Fruit fly (Drosophila melanogaster) whole organism, wandering third instar larva: ENCODE data around the gene CG5167.

Experiments used
- Abd-B ChIP-seq: fragments of >200 bp; optimal IDR thresholded peaks from 2 replicates; lab custom pipeline; 2017; ENCODE audit warnings: missing biosample characterization, missing genetic modification characterization
- CrebA ChIP-seq: fragments of 200-800 bp; sonication (Bioruptor generic); optimal IDR thresholded peaks from 2 replicates; lab custom pipeline; 2016; ENCODE audit warnings: missing biosample characterization, mild to moderate bottlenecking, missing genetic modification characterization, borderline replicate concordance
- Dfd ChIP-seq: fragments of >200 bp; optimal IDR thresholded peaks from 2 replicates; lab custom pipeline; 2017; ENCODE audit warnings: missing biosample characterization, missing genetic modification characterization
- Dif ChIP-seq: fragments of 200-275, 200-300 bp; sonication (Bioruptor generic); optimal IDR thresholded peaks from 2 replicates; lab custom pipeline; 2018; ENCODE audit warnings: missing biosample characterization, missing genetic modification characterization; ENCODE audit not compliant: partially characterized antibody
- GATAd ChIP-seq: sonication (Bioruptor generic); optimal IDR thresholded peaks from 2 replicates; lab custom pipeline; 2016; ENCODE audit warnings: missing biosample characterization, missing genetic modification characterization
- HLH106 ChIP-seq: fragments of 200-800 bp; optimal IDR thresholded peaks from 3 replicates; lab custom pipeline; 2019; ENCODE audit warnings: missing biosample characterization, mild to moderate bottlenecking, missing genetic modification characterization, moderate library complexity
- Hnf4 ChIP-seq: fragments of 200-800 bp; sonication (Bioruptor generic); optimal IDR thresholded peaks from 2 replicates; lab custom pipeline; 2016; ENCODE audit warnings: missing biosample characterization, mild to moderate bottlenecking, missing genetic modification characterization
- Hr78 ChIP-seq: fragments of >200 bp; optimal IDR thresholded peaks from 2 replicates; lab custom pipeline; 2017; ENCODE audit warnings: missing biosample characterization, missing genetic modification characterization
- Hr83 ChIP-seq: fragments of 200-300 bp; sonication (Bioruptor generic); optimal IDR thresholded peaks from 2 replicates; lab custom pipeline; 2016; ENCODE audit warnings: missing biosample characterization, mild to moderate bottlenecking, missing genetic modification characterization, moderate library complexity; ENCODE audit not compliant: poor library complexity, severe bottlenecking
- Jra ChIP-seq: sonication (Bioruptor generic); optimal IDR thresholded peaks from 2 replicates; lab custom pipeline; 2016; ENCODE audit warnings: missing biosample characterization, missing genetic modification characterization
- Mio ChIP-seq: sonication (Bioruptor generic); optimal IDR thresholded peaks from 2 replicates; lab custom pipeline; 2016; ENCODE audit warnings: missing biosample characterization, missing genetic modification characterization
- Myc ChIP-seq: fragments of >200 bp; optimal IDR thresholded peaks from 2 replicates; lab custom pipeline; 2017
- N ChIP-seq: fragments of >200 bp; optimal IDR thresholded peaks from 2 replicates; lab custom pipeline; 2018; ENCODE audit warnings: missing biosample characterization, missing external identifiers, missing genetic modification characterization
- OdsH ChIP-seq: fragments of 200-800 bp; sonication (Bioruptor generic); optimal IDR thresholded peaks from 2 replicates; lab custom pipeline; 2016; ENCODE audit warnings: missing biosample characterization, mild to moderate bottlenecking, missing genetic modification characterization
- Rel ChIP-seq, 2 experiments: fragments of 200-800 bp; sonication (Bioruptor generic) in 1 of 2; optimal IDR thresholded peaks; 2 replicates in 1 of 2; 3 replicates in 1 of 2; lab custom pipeline; 2016 to 2019; ENCODE audit warnings: mild to moderate bottlenecking in 2 of 2, missing biosample characterization in 2 of 2, missing genetic modification characterization in 2 of 2, moderate library complexity in 1 of 2
- Sp1 ChIP-seq: fragments of 200-800 bp; sonication (Bioruptor generic); optimal IDR thresholded peaks from 3 replicates; lab custom pipeline; 2019; ENCODE audit warnings: missing biosample characterization, mild to moderate bottlenecking, missing genetic modification characterization, moderate library complexity
- Vsx2 ChIP-seq: fragments of 200-300, 225-300 bp; sonication (Bioruptor generic); optimal IDR thresholded peaks from 2 replicates; lab custom pipeline; 2018; ENCODE audit warnings: missing biosample characterization, missing genetic modification characterization; ENCODE audit not compliant: partially characterized antibody
- br ChIP-seq: fragments of 200-800 bp; sonication (Bioruptor generic); optimal IDR thresholded peaks from 2 replicates; lab custom pipeline; 2016; ENCODE audit warnings: missing biosample characterization, missing genetic modification characterization
- brk ChIP-seq: fragments of 200-800 bp; sonication (Bioruptor generic); optimal IDR thresholded peaks from 2 replicates; lab custom pipeline; 2016; ENCODE audit warnings: missing biosample characterization, mild to moderate bottlenecking, missing genetic modification characterization
- dl ChIP-seq, 2 experiments: fragments of 175-275, 200-275 bp in 1 of 2; fragments of 200-275 bp in 1 of 2; sonication (Bioruptor generic); optimal IDR thresholded peaks; lab custom pipeline; 2018; ENCODE audit warnings: mild to moderate bottlenecking in 2 of 2, missing biosample characterization in 2 of 2, missing genetic modification characterization in 2 of 2, moderate library complexity in 2 of 2; ENCODE audit not compliant: partially characterized antibody in 2 of 2, insufficient read depth in 1 of 2
- dmrt93B ChIP-seq: fragments of 200-800 bp; sonication (Bioruptor generic); optimal IDR thresholded peaks from 2 replicates; lab custom pipeline; 2018; ENCODE audit warnings: missing biosample characterization, mild to moderate bottlenecking, missing genetic modification characterization
- dsf ChIP-seq: sonication (Bioruptor generic); optimal IDR thresholded peaks from 2 replicates; lab custom pipeline; 2016; ENCODE audit warnings: missing biosample characterization, missing genetic modification characterization, borderline replicate concordance
- ey ChIP-seq: fragments of 200-800 bp; sonication (Bioruptor generic); optimal IDR thresholded peaks from 2 replicates; lab custom pipeline; 2016; ENCODE audit warnings: missing biosample characterization, missing genetic modification characterization
- foxo ChIP-seq, 2 experiments: fragments of 200-800 bp; sonication (Bioruptor generic); optimal IDR thresholded peaks; 2 replicates in 1 of 2; 3 replicates in 1 of 2; lab custom pipeline; 2016 to 2017; ENCODE audit warnings: missing biosample characterization in 2 of 2, missing genetic modification characterization in 2 of 2
- fru ChIP-seq: fragments of 200-800 bp; sonication (Bioruptor generic); optimal IDR thresholded peaks from 3 replicates; lab custom pipeline; 2016; ENCODE audit warnings: missing biosample characterization, mild to moderate bottlenecking, missing genetic modification characterization
- jim ChIP-seq: fragments of 175-275, 200-325 bp; sonication (Bioruptor generic); optimal IDR thresholded peaks from 2 replicates; lab custom pipeline; 2016; ENCODE audit warnings: missing biosample characterization, mild to moderate bottlenecking, missing genetic modification characterization
- lola ChIP-seq: fragments of >200 bp; optimal IDR thresholded peaks from 2 replicates; lab custom pipeline; 2017; ENCODE audit warnings: missing biosample characterization, missing genetic modification characterization
- psq ChIP-seq: fragments of 200-800 bp; sonication (Bioruptor generic); optimal IDR thresholded peaks from 3 replicates; lab custom pipeline; 2017; ENCODE audit warnings: missing biosample characterization, mild to moderate bottlenecking, missing genetic modification characterization, moderate library complexity
- rgr ChIP-seq: fragments of 200-800 bp; sonication (Bioruptor generic); optimal IDR thresholded peaks from 3 replicates; lab custom pipeline; 2016; ENCODE audit warnings: missing biosample characterization, mild to moderate bottlenecking, missing genetic modification characterization
- sage ChIP-seq: fragments of 200-800 bp; sonication (Bioruptor generic); optimal IDR thresholded peaks from 2 replicates; lab custom pipeline; 2016; ENCODE audit warnings: missing biosample characterization, mild to moderate bottlenecking, missing genetic modification characterization
- sv ChIP-seq: fragments of 200-800 bp; sonication (Bioruptor generic); optimal IDR thresholded peaks from 3 replicates; lab custom pipeline; 2016; ENCODE audit warnings: missing biosample characterization, missing genetic modification characterization
- tai ChIP-seq: sonication (Bioruptor generic); optimal IDR thresholded peaks from 2 replicates; lab custom pipeline; 2016; ENCODE audit warnings: missing biosample characterization, missing genetic modification characterization
- usp ChIP-seq: fragments of >200 bp; optimal IDR thresholded peaks from 2 replicates; lab custom pipeline; 2017; ENCODE audit warnings: missing biosample characterization, missing genetic modification characterization
- woc ChIP-seq: sonication (Bioruptor generic); optimal IDR thresholded peaks from 2 replicates; lab custom pipeline; 2016; ENCODE audit warnings: missing biosample characterization, mild to moderate bottlenecking, missing genetic modification characterization

The CG5167 gene

dm6 chr3R:12435948-12436347, 29.6 kb downstream of the CG5167 start, which contains the start of gene Desat2:
Gene Desat2, plus strand, starts transcription at chr3R:12436248.
- TF ChIP-seq Jra (GFP tag; lab: Kevin White, UChicago): no peak
- no peak for TF ChIP-seq dsf (GFP tag; lab: Kevin White, UChicago)
- no peak for TF ChIP-seq HLH106 (tag; lab: Kevin White, UChicago)
- no peak for TF ChIP-seq ey (GFP tag; lab: Kevin White, UChicago)
- no peak for TF ChIP-seq Vsx2 (GFP tag; lab: Kevin White, UChicago)
- no peak for TF ChIP-seq N (GFP tag; lab: Kevin White, UChicago)
- TF ChIP-seq CrebA (GFP tag; lab: Kevin White, UChicago): no peak
- TF ChIP-seq dmrt93B: no peak
- no peak for TF ChIP-seq Rel (GFP tag; optimal IDR thresholded peaks at IDR 0.05; lab: Kevin White, UChicago)
- no peak for TF ChIP-seq Rel (tag; optimal IDR thresholded peaks at IDR 0.05; lab: Kevin White, UChicago)
- no peak for TF ChIP-seq Hr83
- no peak for TF ChIP-seq sv (GFP tag; lab: Kevin White, UChicago)
- no peak for TF ChIP-seq rgr (GFP tag; lab: Kevin White, UChicago)
- no peak for TF ChIP-seq sage (GFP tag; lab: Kevin White, UChicago)
- TF ChIP-seq Mio (GFP tag; lab: Kevin White, UChicago): no peak
- no peak for TF ChIP-seq Hr78

DNA sequence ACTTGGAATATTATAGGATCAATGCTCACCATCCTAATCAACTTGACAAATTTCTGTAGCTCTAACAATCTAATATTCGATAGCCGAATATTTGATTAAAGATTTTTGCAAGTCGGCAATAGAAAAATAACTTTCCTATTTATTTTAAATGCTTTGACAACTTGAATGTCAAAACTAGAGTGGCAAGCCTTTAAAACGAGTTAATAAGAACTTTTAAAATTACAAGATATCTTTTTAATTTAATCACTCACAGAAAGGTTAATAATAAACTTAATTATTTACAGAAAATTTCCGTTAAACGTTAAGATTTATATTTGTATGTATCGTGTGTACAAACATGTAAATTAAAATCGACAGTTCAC, 32.7 kb downstream of the CG5167 start, which contains the start of the genes CG17207 and CG46427:
Gene CG17207, minus strand, starts transcription at position 101 of the 362 bp plus-strand sequence.
Gene CG46427, minus strand, starts transcription at position 101 of the 362 bp plus-strand sequence.
- TF ChIP-seq usp (GFP tag; lab: Kevin White, UChicago): no peak
- no peak for TF ChIP-seq jim (GFP tag; lab: Kevin White, UChicago)
- TF ChIP-seq Dfd (GFP tag; lab: Kevin White, UChicago): no peak
- no peak for TF ChIP-seq psq (GFP tag; lab: Kevin White, UChicago)
- TF ChIP-seq rgr (GFP tag; lab: Kevin White, UChicago): no peak
- TF ChIP-seq Myc (lab: Kevin White, UChicago): no peak
- no peak for TF ChIP-seq Hr83
- TF ChIP-seq Vsx2 (GFP tag; lab: Kevin White, UChicago): no peak
- TF ChIP-seq woc (GFP tag; lab: Kevin White, UChicago): no peak
- TF ChIP-seq HLH106 (tag; lab: Kevin White, UChicago): no peak
- TF ChIP-seq, all 38 proteins: peak for 0

DNA sequence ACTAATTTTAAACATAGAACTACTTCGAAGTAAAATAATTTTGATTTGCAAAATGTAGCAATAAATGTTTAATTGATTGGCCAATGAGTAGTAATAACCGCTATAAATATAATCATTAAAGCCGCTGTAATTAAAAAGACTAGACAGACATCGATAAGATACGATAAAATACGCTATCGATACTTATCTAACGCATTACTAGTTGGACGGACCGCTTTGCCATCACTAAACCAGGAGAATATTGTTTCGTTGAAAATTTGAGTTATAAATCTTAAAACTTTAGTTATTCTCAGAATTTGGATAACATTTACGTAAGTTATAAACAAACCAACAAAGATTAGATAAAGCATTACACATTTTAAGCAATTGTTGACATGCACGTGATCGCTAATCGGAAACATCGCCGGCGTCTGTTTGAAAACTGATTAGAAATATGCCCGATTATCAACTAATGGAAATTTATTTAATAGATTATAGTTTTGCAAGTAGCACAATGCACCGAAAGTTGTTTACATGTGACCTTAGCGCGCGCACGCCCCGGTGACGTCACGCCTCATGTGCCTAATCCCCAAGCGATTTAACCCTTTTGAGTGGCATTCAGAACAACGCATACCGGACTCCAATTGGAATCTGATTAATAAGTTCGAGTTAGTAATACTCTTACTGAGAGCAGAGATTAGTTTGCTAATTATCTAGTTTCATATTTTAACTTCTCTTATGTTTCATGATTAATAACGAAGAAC, 33.2 kb downstream of the CG5167 start, which contains the start of gene Desat1:
Gene Desat1, plus strand, starts transcription at position 200 of the 743 bp plus-strand sequence.
- TF ChIP-seq fru (GFP tag; lab: Kevin White, UChicago) (no peak), GATAd (no peak), tai (GFP tag; lab: Kevin White, UChicago) (no peak), Hr78 (no peak), woc (GFP tag; lab: Kevin White, UChicago) (peak; percentile 32), N (GFP tag; lab: Kevin White, UChicago) (no peak), ey (GFP tag; lab: Kevin White, UChicago) (no peak), psq (GFP tag; lab: Kevin White, UChicago) (no peak), Dif (GFP tag; lab: Kevin White, UChicago) (no peak), Abd-B (GFP tag; lab: Kevin White, UChicago) (no peak), brk (GFP tag; lab: Kevin White, UChicago) (no peak), rgr (GFP tag; lab: Kevin White, UChicago) (no peak), sage (GFP tag; lab: Kevin White, UChicago) (no peak), lola (no peak), Hnf4 (no peak), dl (GFP tag; optimal IDR thresholded peaks at IDR 0.05; lab: Kevin White, UChicago; ENCODE audit: insufficient read depth in 1 of 2, partially characterized antibody in 2 of 2) (no peak), jim (GFP tag; lab: Kevin White, UChicago) (no peak), dsf (GFP tag; lab: Kevin White, UChicago) (peak; percentile 34), sv (GFP tag; lab: Kevin White, UChicago) (no peak), Hr83 (no peak), Sp1 (GFP tag; lab: Kevin White, UChicago) (no peak), foxo (GFP tag; optimal IDR thresholded peaks at IDR 0.05; lab: Kevin White, UChicago) (no peak), Jra (GFP tag; lab: Kevin White, UChicago) (peak; percentile 34), OdsH (GFP tag; lab: Kevin White, UChicago) (no peak), br (GFP tag; lab: Kevin White, UChicago) (no peak)
